Worm (Caenorhabditis elegans): Measurements from ENCODE around the gene F22B5.5.
A peak's percentile ranks its signal among the peaks of the same experiment; 100 is the strongest.

F22B5.5 gene

DNA sequence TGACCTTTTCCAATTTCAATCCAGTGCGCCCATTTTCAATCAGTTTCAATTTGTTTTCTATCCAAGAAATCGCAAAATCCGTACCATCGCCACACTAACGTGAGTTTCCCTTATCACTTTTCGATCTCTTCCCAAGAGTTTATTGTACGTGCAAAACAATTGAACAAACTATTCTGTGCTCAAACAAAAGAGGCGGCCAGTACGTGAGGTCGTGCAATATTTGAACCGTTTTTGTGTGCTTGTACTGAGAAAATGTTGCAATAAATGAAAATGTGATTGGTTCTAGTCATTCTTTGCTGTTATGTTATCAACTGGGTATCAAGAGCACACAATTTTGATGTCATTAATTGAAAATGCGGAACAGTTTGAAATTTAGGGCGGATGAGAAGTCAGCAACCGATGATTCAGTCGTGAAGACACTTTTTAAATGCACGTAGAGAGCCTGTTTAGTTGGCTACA is 4.7 kb downstream of the F22B5.5 start, which contains the start of gene F22B5.4:
TSS of gene F22B5.4 (plus strand) at position 51 of the 459 bp plus-strand sequence.
- TF ChIP-seq ceh-16 (tag; optimal IDR thresholded peaks at IDR 0.05): no peak
- no peak for TF ChIP-seq F13H6.1 (tag; optimal IDR thresholded peaks at IDR 0.05)
- TF ChIP-seq fos-1 (tag; optimal IDR thresholded peaks at IDR 0.05): peak; percentile 27
- TF ChIP-seq ztf-11 (tag; optimal IDR thresholded peaks at IDR 0.05): no peak
- TF ChIP-seq ZK546.5 (tag; optimal IDR thresholded peaks at IDR 0.05): no peak
- no peak for TF ChIP-seq sma-9 (GFP tag; optimal IDR thresholded peaks at IDR 0.05)
- no peak for TF ChIP-seq sma-9 (tag; optimal IDR thresholded peaks at IDR 0.05)

- TF ChIP-seq egl-27 (tag; optimal IDR thresholded peaks at IDR 0.05) (no peak), unc-62 (GFP tag; optimal IDR thresholded peaks at IDR 0.05) (no peak), alr-1 (tag; optimal IDR thresholded peaks at IDR 0.05) (no peak), Y55F3AM.14 (GFP tag; optimal IDR thresholded peaks at IDR 0.05) (no peak), ztf-1 (GFP tag; conservative IDR thresholded peaks at IDR 0.05) (no peak)
Measured at ce11 chrII:8446731-8447130, 7.7 kb downstream of the F22B5.5 start, which contains the start of gene cut-3. Gene cut-3 (minus strand): TSS chrII:8446831.

DNA sequence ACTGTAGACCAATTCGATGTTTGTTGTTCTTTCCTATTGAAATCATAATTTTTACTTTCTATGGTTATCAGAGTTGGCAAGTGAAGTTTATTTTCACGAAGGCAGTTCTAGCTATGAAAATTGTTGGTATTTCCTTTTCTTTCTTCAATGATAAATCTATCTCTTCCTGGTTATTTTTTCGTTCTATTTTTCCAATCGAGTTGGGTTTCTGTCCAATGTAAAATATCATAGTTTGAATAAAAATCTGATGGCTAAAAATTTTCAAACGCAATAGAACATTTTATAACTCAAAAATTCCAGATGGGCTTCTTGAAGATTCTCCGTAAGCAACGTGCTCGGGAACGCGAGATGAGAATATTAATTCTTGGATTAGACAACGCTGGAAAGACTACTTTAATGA is 10.4 kb downstream of the F22B5.5 start, which contains the start of gene evl-20:
TSS of gene evl-20 (plus strand) at position 301 of the 400 bp plus-strand sequence.
- TF ChIP-seq peb-1 (tag; optimal IDR thresholded peaks at IDR 0.05): no peak
- no peak for TF ChIP-seq zag-1 (tag; optimal IDR thresholded peaks at IDR 0.05)
- TF ChIP-seq mab-5 (tag; optimal IDR thresholded peaks at IDR 0.05): no peak
- TF ChIP-seq nhr-237 (tag; optimal IDR thresholded peaks at IDR 0.05): no peak
- no peak for TF ChIP-seq F13H6.1 (tag; optimal IDR thresholded peaks at IDR 0.05)
- TF ChIP-seq nhr-12 (tag; optimal IDR thresholded peaks at IDR 0.05): no peak
- no peak for TF ChIP-seq fos-1 (tag; optimal IDR thresholded peaks at IDR 0.05)
- no peak for TF ChIP-seq nhr-10 (tag; optimal IDR thresholded peaks at IDR 0.05)
- no peak for TF ChIP-seq aly-2 (tag; optimal IDR thresholded peaks at IDR 0.05)

DNA sequence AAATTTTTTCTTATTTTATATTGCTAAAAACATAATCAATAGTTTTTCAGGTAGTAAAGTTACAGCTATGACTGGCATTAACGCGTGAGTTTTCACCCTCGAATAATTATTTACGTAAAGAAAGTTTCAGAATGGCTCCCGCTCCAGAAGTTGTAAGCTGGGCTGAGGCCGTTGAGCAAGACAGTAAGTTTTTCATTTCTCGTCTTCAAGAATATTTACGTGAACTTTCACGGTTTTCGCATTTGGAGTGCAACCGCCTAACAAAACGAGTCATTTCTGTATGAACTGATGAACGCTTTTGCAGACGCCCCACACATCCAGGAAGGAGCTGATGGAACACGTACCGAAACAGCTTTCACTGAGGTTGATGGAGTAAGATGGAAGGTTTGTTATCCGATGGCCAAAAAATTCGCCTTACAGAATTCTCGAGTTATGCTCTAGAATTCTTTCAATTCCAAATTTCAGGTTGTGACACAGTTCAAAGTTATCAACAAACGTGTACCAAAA is 11.6 kb downstream of the F22B5.5 start, which contains the start of gene eif-3.G:
TSS of gene eif-3.G (plus strand) at position 51 of the 507 bp plus-strand sequence.
- TF ChIP-seq R02D3.7 (tag; optimal IDR thresholded peaks at IDR 0.05) (no peak), lin-13 (GFP tag; optimal IDR thresholded peaks at IDR 0.05) (no peak), elt-3 (tag; optimal IDR thresholded peaks at IDR 0.05) (no peak), ztf-4 (tag; optimal IDR thresholded peaks at IDR 0.05) (no peak), sma-3 (GFP tag; optimal IDR thresholded peaks at IDR 0.05) (no peak), peb-1 (tag; optimal IDR thresholded peaks at IDR 0.05) (no peak), nhr-129 (tag; optimal IDR thresholded peaks at IDR 0.05) (no peak), sma-9 (GFP tag; optimal IDR thresholded peaks at IDR 0.05) (no peak), sma-9 (tag; optimal IDR thresholded peaks at IDR 0.05) (no peak), nhr-12 (tag; optimal IDR thresholded peaks at IDR 0.05) (no peak), mab-5 (tag; optimal IDR thresholded peaks at IDR 0.05) (no peak), nhr-25 (tag; optimal IDR thresholded peaks at IDR 0.05) (no peak), fos-1 (tag; optimal IDR thresholded peaks at IDR 0.05) (no peak), dmd-4 (tag; optimal IDR thresholded peaks at IDR 0.05) (no peak), gmeb-1 (tag; optimal IDR thresholded peaks at IDR 0.05) (no peak), lin-39 (tag; optimal IDR thresholded peaks at IDR 0.05) (no peak), lin-11 (tag; optimal IDR thresholded peaks at IDR 0.05) (no peak), ceh-16 (tag; optimal IDR thresholded peaks at IDR 0.05) (no peak), Y55F3AM.14 (GFP tag; optimal IDR thresholded peaks at IDR 0.05) (no peak), egl-27 (tag; optimal IDR thresholded peaks at IDR 0.05) (no peak), unc-62 (GFP tag; optimal IDR thresholded peaks at IDR 0.05) (no peak)

DNA sequence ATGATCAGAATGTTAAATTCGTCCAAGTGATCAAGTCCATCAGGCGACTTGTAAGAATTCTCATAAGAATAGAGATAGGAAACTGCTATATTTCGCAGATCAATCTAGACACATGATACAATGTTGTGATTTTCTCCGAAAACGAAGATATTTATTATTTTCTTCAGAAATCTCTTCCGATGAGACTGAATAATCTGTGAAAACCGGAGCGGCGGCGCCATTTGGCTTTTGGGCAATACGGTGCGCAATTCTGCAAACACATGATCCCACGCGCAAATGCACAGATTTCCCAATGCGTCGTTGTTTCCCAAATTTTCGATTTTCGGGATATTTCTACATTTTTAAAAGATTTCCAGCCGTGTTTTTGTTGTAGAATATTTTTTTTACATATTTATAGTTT is 12.2 kb downstream of the F22B5.5 start:
- TF ChIP-seq C34F6.9 (tag; optimal IDR thresholded peaks at IDR 0.05): peak; percentile 43
- TF ChIP-seq ceh-16 (tag; optimal IDR thresholded peaks at IDR 0.05): no peak
- no peak for TF ChIP-seq peb-1 (tag; optimal IDR thresholded peaks at IDR 0.05)
- TF ChIP-seq blmp-1 (tag; optimal IDR thresholded peaks at IDR 0.05; ENCODE audit: insufficient read depth): peak; percentile 17
- TF ChIP-seq nhr-11 (tag; optimal IDR thresholded peaks at IDR 0.05): no peak
- peak; percentile 65 for TF ChIP-seq nhr-21 (tag; optimal IDR thresholded peaks at IDR 0.05)
- peak; percentile 60 for TF ChIP-seq sma-9 (GFP tag; optimal IDR thresholded peaks at IDR 0.05)
- no peak for TF ChIP-seq sma-9 (tag; optimal IDR thresholded peaks at IDR 0.05)
- peak; percentile 79 for TF ChIP-seq nhr-25 (tag; optimal IDR thresholded peaks at IDR 0.05)
- TF ChIP-seq fos-1 (tag; optimal IDR thresholded peaks at IDR 0.05): peak; percentile 16
- no peak for TF ChIP-seq lin-13 (GFP tag; optimal IDR thresholded peaks at IDR 0.05)
- TF ChIP-seq unc-39 (tag; optimal IDR thresholded peaks at IDR 0.05): no peak
- TF ChIP-seq ztf-11 (tag; optimal IDR thresholded peaks at IDR 0.05): no peak
- TF ChIP-seq nhr-12 (tag; optimal IDR thresholded peaks at IDR 0.05): no peak
- no peak for TF ChIP-seq ceh-82 (tag; optimal IDR thresholded peaks at IDR 0.05)
- no peak for TF ChIP-seq dmd-4 (tag; optimal IDR thresholded peaks at IDR 0.05)
- TF ChIP-seq nhr-10 (tag; optimal IDR thresholded peaks at IDR 0.05): no peak
- no peak for TF ChIP-seq alr-1 (tag; optimal IDR thresholded peaks at IDR 0.05)
- TF ChIP-seq ZK546.5 (tag; optimal IDR thresholded peaks at IDR 0.05): no peak
- no peak for TF ChIP-seq mdl-1 (tag; optimal IDR thresholded peaks at IDR 0.05)
- TF ChIP-seq F13H6.1 (tag; optimal IDR thresholded peaks at IDR 0.05): peak; percentile 1
- no peak for TF ChIP-seq lin-39 (tag; optimal IDR thresholded peaks at IDR 0.05)
- TF ChIP-seq elt-3 (tag; optimal IDR thresholded peaks at IDR 0.05): no peak
- TF ChIP-seq nhr-77 (tag; optimal IDR thresholded peaks at IDR 0.05): no peak
- no peak for TF ChIP-seq egl-27 (tag; optimal IDR thresholded peaks at IDR 0.05)
- TF ChIP-seq ama-1 (optimal IDR thresholded peaks at IDR 0.05): no peak
- no peak for TF ChIP-seq skn-1 (tag; optimal IDR thresholded peaks at IDR 0.05)
- TF ChIP-seq nhr-23 (tag; optimal IDR thresholded peaks at IDR 0.05): no peak
- no peak for TF ChIP-seq sem-4 (tag; optimal IDR thresholded peaks at IDR 0.05)
- peak; percentile 59 for TF ChIP-seq unc-55 (GFP tag; optimal IDR thresholded peaks at IDR 0.05)

All from whole organism, L2 larva.